Fruit fly (Drosophila melanogaster) whole organism: Measurements from ENCODE around the gene Glyat.

ENCODE experiments used
- Dll ChIP-seq: fragments of >200 bp; optimal IDR thresholded peaks from 2 replicates; lab custom pipeline; 2017
- pan ChIP-seq: fragments of >200 bp; optimal IDR thresholded peaks from 2 replicates; lab custom pipeline; 2017
- usp ChIP-seq: fragments of >200 bp; optimal IDR thresholded peaks from 2 replicates; lab custom pipeline; 2017; ENCODE audit warnings: missing biosample characterization, missing genetic modification characterization, mixed read lengths

dm6 chr2L:7966461-7966846 lies 44.0 kb downstream of the Glyat start:
- no peak for TF ChIP-seq Dll
- no peak for TF ChIP-seq pan (lab: Kevin White, UChicago)
- no peak for TF ChIP-seq usp (GFP tag; lab: Kevin White, UChicago)
